Fruit fly (Drosophila melanogaster) whole organism, embryonic: ENCODE data around the gene Jupiter.

ENCODE experiments used
- Bdp1 ChIP-seq: fragments of 200-800 bp; sonication (Bioruptor generic); optimal IDR thresholded peaks from 3 replicates; lab custom pipeline; 2016; ENCODE audit warnings: missing biosample characterization, missing genetic modification characterization
- CG1024 ChIP-seq: fragments of 200-800 bp; sonication (Bioruptor generic); IDR thresholded peaks from 2 replicates; pipeline ENCODE4 v1.3.6; 2022; ENCODE audit warnings: missing biosample characterization, missing genetic modification characterization
- CG10267 ChIP-seq: fragments of 200-800 bp; sonication (Bioruptor generic); optimal IDR thresholded peaks from 2 replicates; lab custom pipeline; 2018; ENCODE audit warnings: missing biosample characterization, mild to moderate bottlenecking, missing genetic modification characterization, moderate library complexity
- CG11723 ChIP-seq: fragments of 200-800 bp; sonication (Bioruptor generic); optimal IDR thresholded peaks from 2 replicates; lab custom pipeline; 2017; ENCODE audit warnings: missing biosample characterization, mild to moderate bottlenecking, missing genetic modification characterization
- CG14860 ChIP-seq: fragments of 200-800 bp; sonication (Bioruptor generic); IDR thresholded peaks from 3 replicates; pipeline ENCODE4 v1.3.6; 2022; ENCODE audit warnings: missing biosample characterization, missing genetic modification characterization; ENCODE audit not compliant: partially characterized antibody
- CG15601 ChIP-seq: fragments of 200-800 bp; sonication (Bioruptor generic); optimal IDR thresholded peaks from 3 replicates; lab custom pipeline; 2019; ENCODE audit warnings: missing biosample characterization, mild to moderate bottlenecking, missing genetic modification characterization, moderate library complexity
- CG17186 ChIP-seq: fragments of 200-800 bp; sonication (Bioruptor generic); optimal IDR thresholded peaks from 3 replicates; lab custom pipeline; 2017; ENCODE audit warnings: missing biosample characterization, missing genetic modification reagents, missing genetic modification characterization
- CG17361 ChIP-seq: fragments of 200-800 bp; sonication (Bioruptor generic); IDR thresholded peaks from 3 replicates; pipeline ENCODE4 v1.3.6; 2022; ENCODE audit warnings: missing biosample characterization, missing genetic modification characterization
- CG2202 ChIP-seq: fragments of 200-800 bp; sonication (Bioruptor generic); optimal IDR thresholded peaks from 2 replicates; lab custom pipeline; 2018; ENCODE audit warnings: missing biosample characterization, mild to moderate bottlenecking, missing genetic modification characterization
- CG33213 ChIP-seq: fragments of 200-800 bp; sonication (Bioruptor generic); optimal IDR thresholded peaks from 3 replicates; lab custom pipeline; 2016; ENCODE audit warnings: missing biosample characterization, missing genetic modification characterization
- CG3847 ChIP-seq: fragments of 200-800 bp; sonication (Bioruptor generic); IDR thresholded peaks from 2 replicates; pipeline ENCODE4 v1.3.6; 2022; ENCODE audit warnings: missing biosample characterization, missing genetic modification characterization
- CG4328 ChIP-seq: fragments of 200-800 bp; sonication (Bioruptor generic); optimal IDR thresholded peaks from 3 replicates; lab custom pipeline; 2017; ENCODE audit warnings: missing biosample characterization, missing genetic modification reagents, missing genetic modification characterization
- CG4820 ChIP-seq: fragments of 200-800 bp; sonication (Bioruptor generic); optimal IDR thresholded peaks from 3 replicates; lab custom pipeline; 2016; ENCODE audit warnings: missing biosample characterization, missing genetic modification characterization
- CG9609 ChIP-seq: fragments of 200-800 bp; sonication (Bioruptor generic); optimal IDR thresholded peaks from 3 replicates; lab custom pipeline; 2016; ENCODE audit warnings: missing biosample characterization, missing genetic modification characterization
- CTCF ChIP-seq: fragments of 200-800 bp; sonication (Bioruptor generic); optimal IDR thresholded peaks from 2 replicates; lab custom pipeline; 2017; ENCODE audit warnings: missing biosample characterization, mild to moderate bottlenecking, missing genetic modification characterization, moderate library complexity
- CkIIα-i1 ChIP-seq: fragments of 200-800 bp; sonication (Bioruptor generic); IDR thresholded peaks from 2 replicates; pipeline ENCODE4 v1.3.6; 2022; ENCODE audit warnings: missing biosample characterization, missing genetic modification characterization
- Dfd ChIP-seq, 2 experiments: fragments of >200 bp; optimal IDR thresholded peaks; 2 replicates each; lab custom pipeline; 2017; ENCODE audit warnings: missing biosample characterization in 2 of 2, missing genetic modification characterization in 2 of 2
- Dp ChIP-seq: fragments of 200-800 bp; sonication (Bioruptor generic); optimal IDR thresholded peaks from 2 replicates; lab custom pipeline; 2018; ENCODE audit warnings: missing biosample characterization, mild to moderate bottlenecking, missing genetic modification characterization, moderate library complexity
- Fer3 ChIP-seq: fragments of 200-800 bp; sonication (Bioruptor generic); optimal IDR thresholded peaks from 2 replicates; lab custom pipeline; 2018; ENCODE audit warnings: missing biosample characterization, mild to moderate bottlenecking, missing genetic modification characterization, moderate library complexity
- Hsf ChIP-seq: fragments of 200-800 bp; sonication (Bioruptor generic); optimal IDR thresholded peaks from 3 replicates; lab custom pipeline; 2016; ENCODE audit warnings: missing biosample characterization, missing genetic modification characterization
- Lim3 ChIP-seq: fragments of 200-800 bp; sonication (Bioruptor generic); IDR thresholded peaks from 2 replicates; pipeline ENCODE4 v1.3.6; 2022; ENCODE audit warnings: missing biosample characterization, missing genetic modification characterization
- Mad ChIP-seq: fragments of 200-800 bp; sonication (Bioruptor generic); optimal IDR thresholded peaks from 2 replicates; lab custom pipeline; 2016; ENCODE audit warnings: missing biosample characterization, missing genetic modification characterization
- Mes4 ChIP-seq: fragments of 200-800 bp; sonication (Bioruptor generic); optimal IDR thresholded peaks from 2 replicates; lab custom pipeline; 2016; ENCODE audit warnings: missing biosample characterization, missing genetic modification characterization
- Neu2 ChIP-seq: fragments of 200-800 bp; sonication (Bioruptor generic); optimal IDR thresholded peaks from 3 replicates; lab custom pipeline; 2016; ENCODE audit warnings: missing biosample characterization, missing genetic modification characterization, borderline replicate concordance
- Nf-YB ChIP-seq: fragments of 200-800 bp; sonication (Bioruptor generic); optimal IDR thresholded peaks from 3 replicates; lab custom pipeline; 2019; ENCODE audit warnings: missing biosample characterization, mild to moderate bottlenecking, missing genetic modification characterization, moderate library complexity
- PHDP ChIP-seq: fragments of 200-800 bp; sonication (Bioruptor generic); optimal IDR thresholded peaks from 3 replicates; lab custom pipeline; 2018; ENCODE audit warnings: missing biosample characterization, mild to moderate bottlenecking, missing genetic modification characterization, moderate library complexity
- Pdp1 ChIP-seq, 2 experiments: fragments of 200-800 bp; sonication (Bioruptor generic); optimal IDR thresholded peaks; 3 replicates each; lab custom pipeline; 2016; ENCODE audit warnings: missing biosample characterization in 2 of 2, missing genetic modification characterization in 2 of 2, mild to moderate bottlenecking in 1 of 2, moderate library complexity in 1 of 2
- Rfx ChIP-seq: fragments of 200-800 bp; sonication (Bioruptor generic); IDR thresholded peaks from 2 replicates; pipeline ENCODE4 v1.3.6; 2022; ENCODE audit warnings: missing biosample characterization, missing genetic modification characterization
- Rx ChIP-seq: fragments of 200-800 bp; sonication (Bioruptor generic); IDR thresholded peaks from 2 replicates; pipeline ENCODE4 v1.3.6; 2022; ENCODE audit warnings: missing biosample characterization, missing genetic modification characterization
- Spps ChIP-seq: fragments of 200-800 bp; sonication (Bioruptor generic); optimal IDR thresholded peaks from 2 replicates; lab custom pipeline; 2018; ENCODE audit warnings: missing biosample characterization, mild to moderate bottlenecking, missing genetic modification characterization
- TFAM ChIP-seq: fragments of 200-800 bp; sonication (Bioruptor generic); optimal IDR thresholded peaks from 2 replicates; lab custom pipeline; 2017; ENCODE audit warnings: missing biosample characterization, missing genetic modification characterization, inconsistent platforms
- bbx ChIP-seq: fragments of 200-800 bp; sonication (Bioruptor generic); IDR thresholded peaks from 2 replicates; pipeline ENCODE4 v1.3.6; 2022; ENCODE audit warnings: missing biosample characterization, missing genetic modification characterization; ENCODE audit not compliant: partially characterized antibody
- chn ChIP-seq: fragments of 200-800 bp; sonication (Bioruptor generic); optimal IDR thresholded peaks from 2 replicates; lab custom pipeline; 2016; ENCODE audit warnings: missing biosample characterization, missing genetic modification characterization
- dan ChIP-seq: fragments of 200-800 bp; sonication (Bioruptor generic); IDR thresholded peaks from 2 replicates; pipeline ENCODE4 v1.3.6; 2022; ENCODE audit warnings: missing biosample characterization, missing genetic modification characterization
- dmrt99B ChIP-seq: fragments of 200-800 bp; sonication (Bioruptor generic); optimal IDR thresholded peaks from 2 replicates; lab custom pipeline; 2018; ENCODE audit warnings: missing biosample characterization, mild to moderate bottlenecking, missing genetic modification characterization, moderate library complexity
- dysf ChIP-seq: fragments of 200-800 bp; sonication (Bioruptor generic); IDR thresholded peaks from 3 replicates; pipeline ENCODE4 v1.3.6; 2022; ENCODE audit warnings: missing biosample characterization, missing genetic modification characterization
- ems ChIP-seq: fragments of 200-800 bp; sonication (Bioruptor generic); optimal IDR thresholded peaks from 3 replicates; lab custom pipeline; 2016; ENCODE audit warnings: missing biosample characterization, missing genetic modification characterization
- eve ChIP-seq, 2 experiments: fragments of >200 bp; optimal IDR thresholded peaks; 2 replicates each; lab custom pipeline; 2017; ENCODE audit warnings: missing biosample characterization in 2 of 2, missing genetic modification characterization in 2 of 2
- fru ChIP-seq: fragments of >200 bp; optimal IDR thresholded peaks from 2 replicates; lab custom pipeline; 2017
- hbn ChIP-seq: fragments of 200-800 bp; sonication (Bioruptor generic); IDR thresholded peaks from 2 replicates; pipeline ENCODE4 v1.3.6; 2022; ENCODE audit warnings: missing biosample characterization, missing genetic modification characterization; ENCODE audit not compliant: partially characterized antibody
- kay ChIP-seq: fragments of 200-800 bp; sonication (Bioruptor generic); optimal IDR thresholded peaks from 2 replicates; lab custom pipeline; 2016; ENCODE audit warnings: missing biosample characterization, missing genetic modification characterization
- lmd ChIP-seq: fragments of 200-800 bp; sonication (Bioruptor generic); IDR thresholded peaks from 2 replicates; pipeline ENCODE4 v1.3.6; 2022; ENCODE audit warnings: missing biosample characterization, missing genetic modification characterization
- nerfin-1 ChIP-seq: fragments of 200-800 bp; sonication (Bioruptor generic); optimal IDR thresholded peaks from 3 replicates; lab custom pipeline; 2019; ENCODE audit warnings: missing biosample characterization, mild to moderate bottlenecking, missing genetic modification characterization, moderate library complexity
- pan ChIP-seq, 4 experiments: fragments of >200 bp in 3 of 4; fragments of 200-800 bp in 1 of 4; sonication (Bioruptor generic) in 1 of 4; optimal IDR thresholded peaks in 3 of 4; IDR thresholded peaks in 1 of 4; 2 replicates each; pipeline versions ENCODE4 v1.3.6 to Lab custom; 2017 to 2022; ENCODE audit warnings: missing biosample characterization in 2 of 4, missing genetic modification characterization in 2 of 4, mixed read lengths in 1 of 4
- peb ChIP-seq: fragments of 200-800 bp; sonication (Bioruptor generic); IDR thresholded peaks from 2 replicates; pipeline ENCODE4 v1.3.6; 2022; ENCODE audit warnings: missing biosample characterization, missing genetic modification characterization
- pho ChIP-seq: fragments of 200-800 bp; sonication (Bioruptor generic); optimal IDR thresholded peaks from 2 replicates; lab custom pipeline; 2016; ENCODE audit warnings: missing biosample characterization, missing genetic modification characterization
- pnt ChIP-seq: fragments of 200-800 bp; sonication (Bioruptor generic); optimal IDR thresholded peaks from 3 replicates; lab custom pipeline; 2016; ENCODE audit warnings: missing biosample characterization, missing genetic modification characterization
- sens-2 ChIP-seq: fragments of 200-800 bp; sonication (Bioruptor generic); IDR thresholded peaks from 2 replicates; pipeline ENCODE4 v1.3.6; 2022; ENCODE audit warnings: missing biosample characterization, missing genetic modification characterization
- sim ChIP-seq: fragments of 200-800 bp; sonication (Bioruptor generic); IDR thresholded peaks from 2 replicates; pipeline ENCODE4 v1.3.6; 2022; ENCODE audit warnings: missing biosample characterization, missing genetic modification characterization
- tup ChIP-seq: fragments of 200-800 bp; sonication (Bioruptor generic); optimal IDR thresholded peaks from 2 replicates; lab custom pipeline; 2016; ENCODE audit warnings: missing biosample characterization, mild to moderate bottlenecking, missing genetic modification characterization, moderate library complexity
- zfh2 ChIP-seq: fragments of 200-800 bp; sonication (Bioruptor generic); optimal IDR thresholded peaks from 2 replicates; lab custom pipeline; 2016; ENCODE audit warnings: missing biosample characterization, missing genetic modification characterization

The Jupiter gene

dm6 chr3R:11623025-11623424 is 3.3 kb upstream of the Jupiter start, which contains the start of gene CG14711 (continued):
- TF ChIP-seq Mes4 (GFP tag; lab: Kevin White, UChicago) = peak; percentile 53
- TF ChIP-seq CG15601 (tag; lab: Kevin White, UChicago) = peak; percentile 87
- peak; percentile 71 for TF ChIP-seq Bdp1 (GFP tag; lab: Kevin White, UChicago)
- peak; percentile 66 for TF ChIP-seq Dp (GFP tag; lab: Kevin White, UChicago)
- peak; percentile 54 for TF ChIP-seq CG33213
- TF ChIP-seq Neu2 (GFP tag; lab: Kevin White, UChicago) = no peak
- TF ChIP-seq CG1024 (GFP tag; lab: Robert Waterston, UW) = peak; percentile 44; the same call in 1 of the 2 replicates
- peak; percentile 75 to 77 for TF ChIP-seq Pdp1 (GFP tag; optimal IDR thresholded peaks at IDR 0.05; lab: Kevin White, UChicago)
- TF ChIP-seq pnt (GFP tag; lab: Kevin White, UChicago) = peak; percentile 47
- no peak for TF ChIP-seq pan (optimal IDR thresholded peaks at IDR 0.05; lab: Kevin White, UChicago)
- TF ChIP-seq pan (GFP tag; optimal IDR thresholded peaks at IDR 0.05 in 1 of 2, IDR thresholded peaks at IDR 0.05 in 1 of 2) = peak in 1 of 2 experiments; percentile 86
- TF ChIP-seq CTCF (GFP tag; lab: Kevin White, UChicago) = peak; percentile 6
- TF ChIP-seq dmrt99B (tag; lab: Kevin White, UChicago) = no peak
- TF ChIP-seq zfh2 (GFP tag; lab: Kevin White, UChicago) = peak; percentile 67
- peak; percentile 82 for TF ChIP-seq hbn (GFP tag; lab: Robert Waterston, UW)
- TF ChIP-seq ems (GFP tag; lab: Kevin White, UChicago) = peak; percentile 80
- TF ChIP-seq lmd (GFP tag; lab: Robert Waterston, UW) = peak; percentile 80
- peak; percentile 82 for TF ChIP-seq CG4328 (GFP tag; lab: Kevin White, UChicago)
- no peak for TF ChIP-seq eve (GFP tag; optimal IDR thresholded peaks at IDR 0.05; lab: Kevin White, UChicago)
- TF ChIP-seq peb = peak; percentile 78
- TF ChIP-seq PHDP (tag; lab: Kevin White, UChicago) = peak; percentile 90
- TF ChIP-seq nerfin-1 (tag; lab: Kevin White, UChicago) = peak; percentile 92
- TF ChIP-seq Rfx (GFP tag; lab: Robert Waterston, UW) = peak; percentile 88
- peak; percentile 74 for TF ChIP-seq kay (GFP tag; lab: Kevin White, UChicago)
- TF ChIP-seq chn (GFP tag; lab: Kevin White, UChicago) = peak; percentile 80
- TF ChIP-seq CG10267 (tag; lab: Kevin White, UChicago) = peak; percentile 83
- TF ChIP-seq Spps (tag; lab: Kevin White, UChicago) = peak; percentile 86
- peak; percentile 89 for TF ChIP-seq Hsf (GFP tag; lab: Kevin White, UChicago)
- no peak for TF ChIP-seq Dfd (GFP tag; optimal IDR thresholded peaks at IDR 0.05; lab: Kevin White, UChicago)
- TF ChIP-seq Lim3 (GFP tag; lab: Robert Waterston, UW) = 0 out of 2 replicates have a peak, but pooled peaks have one; percentile 17
- peak; percentile 49 for TF ChIP-seq CG9609 (GFP tag; lab: Kevin White, UChicago)
- TF ChIP-seq CG4820 (GFP tag; lab: Kevin White, UChicago) = peak; percentile 83
- TF ChIP-seq CG17361 = peak; percentile 85
- peak; percentile 51 for TF ChIP-seq CG17186 (GFP tag; lab: Kevin White, UChicago)
- TF ChIP-seq CG11723 (GFP tag; lab: Kevin White, UChicago) = no peak
- TF ChIP-seq fru (lab: Kevin White, UChicago) = no peak
- peak; percentile 73 for TF ChIP-seq bbx (GFP tag; lab: Robert Waterston, UW)
- TF ChIP-seq sens-2 (GFP tag; lab: Robert Waterston, UW) = peak; percentile 65
- no peak for TF ChIP-seq dan
- TF ChIP-seq pho (GFP tag; lab: Kevin White, UChicago) = peak; percentile 75
- peak; percentile 67 for TF ChIP-seq Nf-YB
- TF ChIP-seq tup (GFP tag; lab: Kevin White, UChicago) = peak; percentile 60
- TF ChIP-seq CkIIα-i1 (GFP tag; lab: Robert Waterston, UW) = no peak
- TF ChIP-seq TFAM (GFP tag; lab: Kevin White, UChicago) = peak; percentile 16
- peak; percentile 74 for TF ChIP-seq CG2202
- peak; percentile 78 for TF ChIP-seq dysf
- peak; percentile 84 for TF ChIP-seq Fer3 (tag; lab: Kevin White, UChicago)
- peak; percentile 72 for TF ChIP-seq sim (GFP tag; lab: Robert Waterston, UW)
- TF ChIP-seq Mad = peak; percentile 83
- peak; percentile 42; the same call in 1 of the 2 replicates for TF ChIP-seq Rx (GFP tag; lab: Robert Waterston, UW)
- peak; percentile 87 for TF ChIP-seq CG3847 (GFP tag; lab: Robert Waterston, UW)
- TF ChIP-seq CG14860 (GFP tag; lab: Robert Waterston, UW) = peak; percentile 76; the same call in 2 of the 3 replicates
